Worm (Caenorhabditis elegans): Measurements from ENCODE around the gene F46C3.7.

The F46C3.7 gene

DNA sequence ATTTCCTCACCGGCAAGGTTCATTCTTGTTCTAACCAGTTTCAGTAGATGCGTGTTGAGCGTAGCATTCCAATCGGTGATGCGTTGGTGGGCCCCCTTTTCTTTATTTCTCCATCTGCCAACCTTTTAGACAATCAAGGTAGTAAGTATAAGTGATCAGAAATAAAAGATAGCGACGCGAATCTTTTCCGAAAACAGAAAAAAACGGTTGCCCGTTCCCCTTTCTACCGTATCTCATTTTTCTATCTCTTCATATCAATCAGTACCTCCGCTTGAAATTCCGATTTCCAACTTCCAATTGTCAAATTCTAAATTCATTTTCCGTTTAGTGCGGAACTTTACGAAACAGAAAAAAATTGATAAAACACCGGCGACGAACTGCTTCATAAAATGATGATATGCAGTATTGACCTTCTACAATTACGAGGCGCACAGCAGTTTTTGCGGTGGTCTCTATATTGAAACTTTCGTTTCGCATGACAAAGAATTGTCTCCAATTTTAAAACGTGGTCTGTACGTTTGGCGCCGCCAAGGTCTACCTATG is 39.6 kb downstream of the F46C3.7 start:
- TF ChIP-seq W03F9.2 (tag; optimal IDR thresholded peaks at IDR 0.05): no peak
- TF ChIP-seq him-1 (tag; optimal IDR thresholded peaks at IDR 0.05): no peak
- no peak for TF ChIP-seq dao-5 (tag; optimal IDR thresholded peaks at IDR 0.05)

DNA sequence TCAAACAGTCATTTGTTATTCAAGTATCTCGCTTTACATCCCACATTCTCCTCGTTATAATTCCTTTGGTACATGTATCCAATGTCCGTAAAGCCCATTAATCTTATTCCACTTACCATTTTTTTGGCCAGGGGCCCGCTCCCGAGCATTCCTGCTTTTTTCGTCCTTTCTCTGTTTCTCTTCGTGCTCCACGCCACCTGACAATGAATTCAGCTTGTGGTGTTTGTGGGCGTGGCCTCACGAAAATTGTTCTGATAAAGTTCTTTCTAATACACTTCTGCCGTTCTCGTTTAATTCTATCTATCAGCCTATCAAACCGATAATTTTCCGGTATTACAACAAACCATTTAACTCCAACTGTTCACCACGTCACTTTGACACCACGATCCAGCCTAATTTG is 40.2 kb downstream of the F46C3.7 start:
- no peak for TF ChIP-seq W03F9.2 (tag; optimal IDR thresholded peaks at IDR 0.05)
- peak; percentile 52 for TF ChIP-seq him-1 (tag; optimal IDR thresholded peaks at IDR 0.05)

DNA sequence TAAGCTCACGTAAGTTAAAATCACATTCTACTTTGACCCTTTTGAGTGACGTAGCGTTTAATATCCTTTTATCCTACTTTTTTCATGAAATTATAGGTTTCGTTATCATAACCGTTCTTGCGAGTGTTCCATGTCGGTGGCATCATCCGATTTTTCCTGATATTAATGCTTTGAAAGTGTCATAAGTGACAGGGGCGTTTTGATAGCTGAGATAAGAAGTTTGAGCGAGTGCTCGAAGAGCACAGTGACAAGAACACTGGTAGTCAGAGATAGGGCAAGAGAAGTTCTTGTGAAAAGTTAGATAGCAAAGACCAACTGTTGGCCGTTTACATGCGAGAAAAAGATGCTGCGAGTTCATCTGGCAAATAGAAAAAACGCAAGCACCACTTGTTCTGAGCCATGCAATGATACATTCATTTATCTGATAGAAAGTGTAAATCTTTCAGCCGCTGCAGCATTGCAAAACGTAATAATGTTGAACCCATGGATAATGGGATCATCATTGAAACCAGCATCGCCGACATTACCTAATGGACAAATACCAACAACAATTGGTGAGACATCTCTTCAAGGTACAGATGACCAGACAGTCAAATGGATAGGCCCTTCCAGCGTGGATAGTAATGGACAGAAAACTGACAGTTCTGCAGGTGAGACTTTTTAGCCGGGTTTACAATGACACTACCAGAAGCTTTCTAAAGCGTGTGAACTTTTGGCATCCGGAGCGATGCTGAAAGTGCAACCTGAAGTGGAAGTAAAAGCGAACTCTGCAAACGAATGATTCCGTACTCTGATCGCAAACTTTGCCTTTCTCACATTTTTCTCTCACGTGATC is 41.4 kb downstream of the F46C3.7 start:
- TF ChIP-seq him-1 (tag; optimal IDR thresholded peaks at IDR 0.05): no peak
- no peak for TF ChIP-seq dao-5 (tag; optimal IDR thresholded peaks at IDR 0.05)
- TF ChIP-seq W03F9.2 (tag; optimal IDR thresholded peaks at IDR 0.05): no peak

DNA sequence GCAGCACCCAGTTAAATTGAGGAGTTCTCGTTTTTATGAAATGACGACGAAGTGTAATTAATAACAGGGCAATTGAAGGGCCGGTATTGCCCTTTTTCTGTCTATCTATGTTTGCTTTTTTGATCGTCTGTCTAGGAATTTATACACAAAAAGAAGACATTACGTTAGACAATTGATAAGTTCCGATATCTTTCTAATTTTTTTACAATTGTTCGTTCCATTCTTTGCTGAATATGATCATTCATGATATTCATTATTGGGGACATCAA is 41.9 kb downstream of the F46C3.7 start:
- no peak for TF ChIP-seq him-1 (tag; optimal IDR thresholded peaks at IDR 0.05)
- TF ChIP-seq dao-5 (tag; optimal IDR thresholded peaks at IDR 0.05): no peak

DNA sequence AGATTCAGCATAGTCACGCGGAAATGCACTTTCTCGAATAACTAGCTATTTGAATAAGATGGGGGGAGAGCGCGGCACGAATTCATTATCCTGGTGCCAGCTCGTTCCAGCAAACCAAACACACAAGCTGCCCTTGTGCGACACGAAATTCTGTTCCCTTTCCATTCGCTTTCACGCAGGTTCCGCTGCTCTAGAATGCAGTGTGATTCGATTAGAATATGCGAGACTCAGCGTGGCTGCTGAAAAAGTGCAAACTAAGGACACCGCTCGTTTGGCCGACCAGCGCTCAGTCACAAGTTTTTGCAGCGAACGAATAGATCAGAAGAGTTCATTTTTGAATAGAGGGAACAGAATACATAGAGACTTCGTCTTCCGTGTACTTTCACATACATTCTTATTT is 42.3 kb downstream of the F46C3.7 start:
- no peak for TF ChIP-seq him-1 (tag; optimal IDR thresholded peaks at IDR 0.05)
- no peak for TF ChIP-seq dao-5 (tag; optimal IDR thresholded peaks at IDR 0.05)
- TF ChIP-seq W03F9.2 (tag; optimal IDR thresholded peaks at IDR 0.05): no peak

DNA sequence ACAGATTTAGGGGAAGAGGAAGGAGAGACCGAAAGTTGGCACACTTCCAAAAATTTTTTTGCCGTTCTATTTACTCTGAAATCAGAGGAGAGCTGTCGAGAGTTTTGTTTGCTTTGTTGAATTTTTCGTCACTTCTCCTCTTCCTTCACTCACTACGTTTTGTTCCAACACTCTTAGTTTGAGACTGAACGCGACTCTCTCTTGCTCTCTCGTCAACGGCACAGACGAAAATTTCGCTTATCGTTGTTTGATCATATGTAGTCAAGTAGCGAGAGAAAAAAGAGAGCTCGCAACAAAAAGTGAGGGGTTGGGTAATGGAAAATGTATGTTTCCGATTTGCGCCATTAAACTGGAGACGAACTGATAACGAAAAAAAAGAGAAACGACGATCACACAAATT is 42.8 kb downstream of the F46C3.7 start:
- TF ChIP-seq dao-5 (tag; optimal IDR thresholded peaks at IDR 0.05): no peak
- TF ChIP-seq him-1 (tag; optimal IDR thresholded peaks at IDR 0.05): no peak
- no peak for TF ChIP-seq W03F9.2 (tag; optimal IDR thresholded peaks at IDR 0.05)

DNA sequence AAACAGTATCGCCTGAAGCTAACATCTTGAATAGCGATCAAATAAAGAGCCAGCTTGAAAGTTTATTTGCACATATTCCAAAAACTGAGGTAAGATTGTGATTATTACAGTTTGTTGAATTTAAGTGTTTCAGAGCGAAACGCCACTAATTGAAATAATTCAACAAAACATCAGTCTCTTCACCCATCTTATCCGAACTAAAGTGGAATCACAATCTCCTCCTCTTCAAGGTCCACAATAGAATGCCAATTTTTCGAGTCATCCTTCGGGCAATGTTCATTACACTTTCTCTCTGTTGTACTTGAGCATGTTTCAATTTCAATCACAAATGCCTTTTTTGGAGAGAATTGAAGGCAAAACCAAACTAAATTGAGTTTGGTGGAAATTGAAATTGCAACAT is 44.2 kb downstream of the F46C3.7 start:
- no peak for TF ChIP-seq dao-5 (tag; optimal IDR thresholded peaks at IDR 0.05)
- no peak for TF ChIP-seq him-1 (tag; optimal IDR thresholded peaks at IDR 0.05)
- TF ChIP-seq W03F9.2 (tag; optimal IDR thresholded peaks at IDR 0.05): no peak

DNA sequence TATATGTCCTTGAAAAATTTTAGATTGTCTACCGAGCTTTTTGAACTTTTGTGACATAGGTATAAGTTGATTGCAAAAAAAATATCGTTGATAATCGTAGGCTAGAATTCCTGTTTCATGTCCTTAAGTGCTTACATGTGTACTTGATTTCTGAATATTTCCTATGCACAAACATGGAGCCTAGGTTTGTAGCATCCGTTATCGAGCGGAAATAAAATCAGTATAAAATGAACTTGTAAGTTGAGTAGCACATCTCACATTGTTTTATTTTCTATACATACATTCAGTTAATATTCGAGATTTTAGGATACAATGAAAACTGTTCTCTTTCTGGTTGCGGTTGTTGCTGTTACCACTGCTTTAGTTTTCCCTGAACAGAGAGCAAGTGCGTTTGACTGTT is 47.6 kb downstream of the F46C3.7 start, which contains the start of gene spp-9:
Gene spp-9, plus strand, starts transcription at position 301 of the 400 bp plus-strand sequence.
- TF ChIP-seq dao-5 (tag; optimal IDR thresholded peaks at IDR 0.05) (no peak), him-1 (tag; optimal IDR thresholded peaks at IDR 0.05) (no peak), W03F9.2 (tag; optimal IDR thresholded peaks at IDR 0.05) (no peak)

DNA sequence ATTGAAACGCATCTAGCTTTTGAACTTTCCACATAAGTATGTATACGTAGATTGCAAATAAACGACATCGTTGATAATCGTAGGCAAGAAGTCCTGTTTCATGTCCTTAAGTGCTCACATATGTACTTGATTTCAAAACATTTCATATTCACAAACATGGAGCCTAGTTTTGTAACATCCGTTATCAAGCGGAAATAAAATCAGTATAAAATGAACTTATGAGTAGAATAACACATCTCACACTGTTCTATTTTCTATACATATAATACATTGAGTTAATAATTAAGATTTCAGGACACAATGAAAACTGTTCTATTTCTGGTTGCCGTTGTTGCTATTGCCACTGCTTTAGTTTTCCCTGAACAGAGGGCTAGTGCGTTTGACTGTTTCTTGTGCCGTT is 50.0 kb downstream of the F46C3.7 start, which contains the start of gene spp-21:
Gene spp-21, plus strand, starts transcription at position 301 of the 400 bp plus-strand sequence.
- TF ChIP-seq dao-5 (tag; optimal IDR thresholded peaks at IDR 0.05): no peak
